Worm (Caenorhabditis elegans) whole organism, early embryonic: ENCODE results near the gene D2089.3.

Experiments used
- B0310.2 ChIP-seq: sonication (generic microtip); optimal IDR thresholded peaks from 2 replicates; lab custom pipeline; 2016; ENCODE audit warnings: mild to moderate bottlenecking, missing genetic modification characterization, missing compliant biosample characterization
- F13C5.2 ChIP-seq: sonication (generic microtip); optimal IDR thresholded peaks from 2 replicates; lab custom pipeline; 2017; ENCODE audit warnings: mild to moderate bottlenecking, missing genetic modification characterization, inconsistent platforms, missing compliant biosample characterization
- aly-1 ChIP-seq: sonication (generic microtip); optimal IDR thresholded peaks from 2 replicates; lab custom pipeline; 2016; ENCODE audit warnings: missing genetic modification characterization, missing compliant biosample characterization
- ama-1 ChIP-seq: fragments of 150-350 bp; optimal IDR thresholded peaks from 2 replicates; lab custom pipeline; 2014
- ceh-13 ChIP-seq: fragments of 200-800 bp; sonication (Bioruptor generic); optimal IDR thresholded peaks from 2 replicates; lab custom pipeline; 2018; ENCODE audit warnings: mild to moderate bottlenecking, missing genetic modification characterization, missing compliant biosample characterization
- ceh-36 ChIP-seq: sonication (generic microtip); optimal IDR thresholded peaks from 2 replicates; lab custom pipeline; 2016; ENCODE audit warnings: missing genetic modification characterization, inconsistent platforms, missing compliant biosample characterization
- ets-7 ChIP-seq: sonication (generic microtip); optimal IDR thresholded peaks from 2 replicates; lab custom pipeline; 2016; ENCODE audit warnings: missing genotype, missing genetic modification characterization, missing compliant biosample characterization
- flt-1 ChIP-seq: fragments of 200-800 bp; sonication (Bioruptor generic); IDR thresholded peaks from 2 replicates; pipeline ENCODE4 v1.3.6; 2022; ENCODE audit warnings: missing genetic modification characterization, missing compliant biosample characterization
- hmbx-1 ChIP-seq: sonication (generic microtip); optimal IDR thresholded peaks from 2 replicates; lab custom pipeline; 2016; ENCODE audit warnings: mild to moderate bottlenecking, missing genetic modification characterization, missing compliant biosample characterization
- hmg-4 ChIP-seq: fragments of 200-800 bp; sonication (Bioruptor generic); optimal IDR thresholded peaks from 2 replicates; lab custom pipeline; 2018; ENCODE audit warnings: mild to moderate bottlenecking, missing genetic modification characterization, missing compliant biosample characterization
- hnd-1 ChIP-seq: sonication (generic microtip); optimal IDR thresholded peaks from 2 replicates; lab custom pipeline; 2016; ENCODE audit warnings: missing genetic modification characterization, missing compliant biosample characterization
- pes-1 ChIP-seq: fragments of 200-800 bp; sonication (Bioruptor generic); IDR thresholded peaks from 2 replicates; pipeline ENCODE4 v1.3.6; 2022; ENCODE audit warnings: missing genetic modification reagents, missing genetic modification characterization, missing compliant biosample characterization
- scrt-1 ChIP-seq: fragments of 200-800 bp; sonication (Bioruptor generic); IDR thresholded peaks from 2 replicates; pipeline ENCODE4 v1.3.6; 2022; ENCODE audit warnings: missing genetic modification characterization, missing compliant biosample characterization
- sea-1 ChIP-seq: fragments of 200-800 bp; sonication (Bioruptor generic); conservative IDR thresholded peaks from 2 replicates; pipeline ENCODE4 v1.3.6; 2022; ENCODE audit warnings: missing genetic modification characterization, missing compliant biosample characterization
- tbx-11 ChIP-seq: fragments of 200-800 bp; sonication (Bioruptor generic); IDR thresholded peaks from 2 replicates; pipeline ENCODE4 v1.3.6; 2022; ENCODE audit warnings: missing genetic modification characterization, missing compliant biosample characterization
- tbx-37 ChIP-seq: fragments of 200-800 bp; sonication (Bioruptor generic); conservative IDR thresholded peaks from 2 replicates; pipeline ENCODE4 v1.3.6; 2022; ENCODE audit warnings: missing genetic modification reagents, missing genetic modification characterization, missing compliant biosample characterization
- tra-4 ChIP-seq: sonication (generic microtip); optimal IDR thresholded peaks from 2 replicates; lab custom pipeline; 2017; ENCODE audit warnings: missing genetic modification characterization, missing compliant biosample characterization

The D2089.3 gene

DNA sequence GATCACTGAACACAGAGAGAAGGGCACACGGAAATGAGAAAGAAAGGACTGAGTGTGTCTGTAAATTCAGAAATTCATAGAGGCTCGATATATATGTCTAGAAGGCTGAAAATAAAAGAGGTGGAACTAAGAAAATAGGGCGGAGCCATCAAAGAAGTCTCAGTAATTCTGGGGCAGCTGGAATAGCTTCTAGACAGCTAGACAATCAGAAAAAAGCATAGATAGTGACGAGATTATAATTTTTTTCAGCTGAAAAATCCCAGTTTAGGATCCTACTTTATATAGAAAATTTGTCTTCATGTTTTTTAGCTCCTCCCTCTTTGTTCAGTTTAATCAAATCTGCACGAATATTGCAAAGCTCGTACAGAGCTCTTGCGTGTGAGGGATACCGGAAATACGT is at the start of gene D2089.3:
D2089.3 (minus strand) TSS at position 101 of the 400 bp plus-strand sequence.
- TF ChIP-seq ama-1 (no peak), tbx-37 (GFP tag; lab: Robert Waterston, UW) (no peak), pes-1 (GFP tag; lab: Robert Waterston, UW) (no peak), sea-1 (GFP tag; lab: Robert Waterston, UW) (no peak), hmbx-1 (tag; lab: Kevin White, UChicago) (no peak), hmg-4 (GFP tag; lab: Kevin White, UChicago) (no peak), ceh-13 (no peak), ceh-36 (tag; lab: Kevin White, UChicago) (no peak), hnd-1 (tag; lab: Kevin White, UChicago) (no peak), B0310.2 (tag; lab: Kevin White, UChicago) (no peak)

DNA sequence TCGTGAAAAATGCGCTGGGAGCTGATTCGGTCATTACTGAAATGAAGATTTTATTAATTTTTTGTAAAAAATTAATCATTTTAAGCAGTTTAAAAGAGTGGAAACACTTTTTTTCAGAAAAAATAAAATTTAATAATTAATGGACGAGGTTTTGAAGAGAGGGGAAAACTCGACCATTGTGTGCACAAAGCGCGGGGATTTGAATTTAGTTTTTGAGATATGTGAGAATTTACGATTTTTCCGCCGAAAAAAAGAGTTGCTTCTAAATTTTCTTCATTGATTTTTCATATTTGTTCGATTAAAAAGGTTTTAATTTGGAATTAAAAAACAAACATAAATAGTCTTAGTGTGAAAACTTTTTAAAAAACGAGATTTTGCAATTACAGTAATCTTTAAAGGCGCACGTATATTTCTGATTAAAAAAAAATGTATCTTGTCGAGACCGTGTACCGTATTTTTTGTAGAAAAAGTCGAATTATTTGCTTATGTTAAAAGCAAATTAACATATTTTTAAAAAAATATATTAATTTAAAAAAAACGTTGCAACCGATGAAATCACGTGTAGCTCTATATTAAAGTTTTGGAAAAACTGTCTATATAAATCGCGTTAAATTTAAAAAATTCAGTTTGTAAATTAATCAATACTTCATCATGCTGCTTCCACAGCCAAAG is 49.5 kb upstream of the D2089.3 start, which contains the start of the genes dph-2 and C09G5.7:
dph-2 (minus strand) TSS at position 36 of the 672 bp plus-strand sequence.
C09G5.7 (plus strand) TSS at position 622 of the 672 bp plus-strand sequence.
- TF ChIP-seq sea-1 (GFP tag; lab: Robert Waterston, UW) (no peak), tbx-11 (GFP tag; lab: Robert Waterston, UW) (no peak), hnd-1 (tag; lab: Kevin White, UChicago) (no peak), scrt-1 (GFP tag; lab: Robert Waterston, UW) (no peak), F13C5.2 (tag; lab: Kevin White, UChicago) (no peak), B0310.2 (tag; lab: Kevin White, UChicago) (no peak), tbx-37 (GFP tag; lab: Robert Waterston, UW) (no peak; the same call in 1 of the 2 replicates), ama-1 (no peak), flt-1 (no peak), hmbx-1 (tag; lab: Kevin White, UChicago) (no peak), ets-7 (no peak), tra-4 (tag; lab: Kevin White, UChicago) (no peak), pes-1 (GFP tag; lab: Robert Waterston, UW) (no peak), ceh-36 (tag; lab: Kevin White, UChicago) (no peak), aly-1 (tag; lab: Kevin White, UChicago) (no peak), hmg-4 (GFP tag; lab: Kevin White, UChicago) (no peak), ceh-13 (no peak)

DNA sequence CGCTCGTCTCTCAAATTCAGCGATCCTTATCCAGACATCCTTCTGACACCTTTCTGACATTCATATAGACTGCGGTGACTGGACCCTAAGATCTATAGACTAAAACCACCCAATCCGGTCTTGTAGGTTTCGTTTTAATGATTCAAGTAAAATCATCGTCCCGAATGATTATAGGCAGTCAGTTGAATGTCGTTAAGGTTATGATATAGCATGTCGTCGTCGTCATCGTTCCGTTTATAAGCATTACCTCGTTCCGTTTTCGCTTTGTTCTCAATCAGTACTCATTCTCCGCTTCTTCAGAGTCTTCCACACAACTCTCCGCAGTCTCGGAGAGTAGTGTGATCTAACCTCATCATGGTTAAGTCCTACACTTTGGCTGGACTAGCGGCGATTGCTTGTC is 43.7 kb upstream of the D2089.3 start, which contains the start of gene bli-1:
bli-1 (plus strand) TSS at position 301 of the 400 bp plus-strand sequence.
- no peak for TF ChIP-seq ama-1
- TF ChIP-seq ceh-36 (tag; lab: Kevin White, UChicago), result no peak
- TF ChIP-seq hnd-1 (tag; lab: Kevin White, UChicago), result no peak

DNA sequence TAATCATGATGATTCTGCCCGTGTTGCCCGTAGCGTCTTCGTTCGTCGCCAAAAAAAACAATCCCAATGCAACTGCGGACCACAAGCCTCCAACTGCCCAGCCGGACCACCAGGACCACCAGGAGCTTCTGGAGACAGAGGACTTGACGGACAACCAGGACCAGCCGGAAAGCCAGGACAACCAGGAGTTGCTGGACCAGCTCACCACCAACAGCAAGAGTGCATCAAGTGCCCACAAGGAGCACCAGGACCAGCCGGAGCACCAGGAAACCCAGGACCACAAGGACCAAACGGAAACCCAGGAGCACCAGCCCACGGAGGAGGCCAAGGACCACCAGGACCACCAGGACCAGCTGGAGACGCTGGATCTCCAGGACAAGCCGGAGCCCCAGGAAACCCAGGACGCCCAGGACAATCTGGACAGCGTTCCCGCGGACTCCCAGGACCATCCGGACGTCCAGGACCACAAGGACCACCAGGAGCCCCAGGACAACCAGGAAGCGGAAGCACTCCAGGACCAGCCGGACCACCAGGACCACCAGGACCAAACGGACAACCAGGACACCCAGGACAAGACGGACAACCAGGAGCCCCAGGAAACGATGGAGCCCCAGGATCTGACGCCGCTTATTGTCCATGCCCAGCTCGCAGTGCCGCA is 42.6 kb upstream of the D2089.3 start:
- TF ChIP-seq ceh-13 (no peak), hmbx-1 (tag; lab: Kevin White, UChicago) (no peak), pes-1 (GFP tag; lab: Robert Waterston, UW) (no peak), ama-1 (no peak), aly-1 (tag; lab: Kevin White, UChicago) (no peak), tbx-37 (GFP tag; lab: Robert Waterston, UW) (no peak), tra-4 (tag; lab: Kevin White, UChicago) (no peak), hnd-1 (tag; lab: Kevin White, UChicago) (no peak), sea-1 (GFP tag; lab: Robert Waterston, UW) (no peak), hmg-4 (GFP tag; lab: Kevin White, UChicago) (no peak), flt-1 (no peak), F13C5.2 (tag; lab: Kevin White, UChicago) (no peak), ceh-36 (tag; lab: Kevin White, UChicago) (no peak)

DNA sequence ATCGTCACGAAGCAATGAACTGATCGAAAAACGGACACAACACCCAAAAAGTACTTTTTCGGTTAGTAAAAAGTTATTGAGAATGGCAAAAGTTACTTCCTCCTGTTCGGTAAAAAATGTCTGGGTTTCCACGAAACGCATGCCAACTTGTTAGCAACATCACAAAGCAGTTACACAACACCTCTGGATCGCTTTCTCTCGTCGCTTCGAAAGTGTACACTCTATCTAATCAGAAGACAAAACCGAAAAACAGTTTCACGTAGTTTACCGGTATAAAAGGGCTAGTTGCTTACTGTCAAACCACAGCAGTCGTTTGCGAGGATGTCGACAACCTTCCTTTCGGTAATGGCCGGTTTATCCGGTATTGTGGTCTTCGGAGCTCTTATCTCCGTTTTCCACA is 42.0 kb upstream of the D2089.3 start, which contains the start of gene col-80:
col-80 (plus strand) TSS at position 301 of the 400 bp plus-strand sequence.
- no peak for TF ChIP-seq ceh-36 (tag; lab: Kevin White, UChicago)
- TF ChIP-seq tbx-37 (GFP tag; lab: Robert Waterston, UW), result no peak
- TF ChIP-seq pes-1 (GFP tag; lab: Robert Waterston, UW), result no peak
- TF ChIP-seq F13C5.2 (tag; lab: Kevin White, UChicago), result no peak

DNA sequence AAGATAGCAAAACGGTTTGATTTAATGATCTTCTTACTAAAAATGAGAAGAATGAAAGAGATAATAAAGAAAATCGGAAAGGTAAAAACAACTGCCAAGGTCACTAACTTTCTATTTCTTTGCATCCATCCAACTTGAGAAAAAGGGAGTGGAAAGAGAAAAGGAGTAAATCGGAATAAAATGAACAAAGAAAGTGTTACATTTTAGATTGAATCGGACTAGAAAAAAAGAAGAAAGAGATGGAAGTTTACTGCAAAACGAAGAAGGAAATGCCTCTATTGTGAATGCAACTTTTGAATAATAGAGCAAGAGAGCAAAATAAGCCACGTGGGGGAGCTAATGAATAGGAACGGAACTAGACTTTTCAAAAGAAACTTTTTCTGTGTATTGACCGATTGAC is 41.1 kb upstream of the D2089.3 start:
- TF ChIP-seq hmg-4 (GFP tag; lab: Kevin White, UChicago) (no peak), hmbx-1 (tag; lab: Kevin White, UChicago) (no peak), ceh-13 (no peak), scrt-1 (GFP tag; lab: Robert Waterston, UW) (no peak), F13C5.2 (tag; lab: Kevin White, UChicago) (no peak), tbx-11 (GFP tag; lab: Robert Waterston, UW) (no peak), tra-4 (tag; lab: Kevin White, UChicago) (no peak), sea-1 (GFP tag; lab: Robert Waterston, UW) (no peak), ceh-36 (tag; lab: Kevin White, UChicago) (no peak), hnd-1 (tag; lab: Kevin White, UChicago) (no peak), pes-1 (GFP tag; lab: Robert Waterston, UW) (no peak), ets-7 (no peak), tbx-37 (GFP tag; lab: Robert Waterston, UW) (no peak), ama-1 (no peak), B0310.2 (tag; lab: Kevin White, UChicago) (no peak), aly-1 (tag; lab: Kevin White, UChicago) (no peak), flt-1 (no peak)
